Worm (Caenorhabditis elegans) whole organism, L4 larva: ENCODE measurements around the gene T02C1.2.
A peak's percentile ranks its signal among the peaks of the same experiment; 100 is the strongest.

Experiments used
- F44E2.7 ChIP-seq: fragments of 200-800 bp; sonication (Bioruptor generic); IDR thresholded peaks from 2 replicates; pipeline ENCODE4 v2.1.2; 2022; ENCODE audit warnings: missing genetic modification characterization, missing compliant biosample characterization
- F49E8.2 ChIP-seq: sonication (generic microtip); optimal IDR thresholded peaks from 2 replicates; lab custom pipeline; 2016; ENCODE audit warnings: missing compliant biosample characterization, mild to moderate bottlenecking, missing genetic modification characterization, borderline replicate concordance
- T26A8.4 ChIP-seq: fragments of 200-800 bp; sonication (Bioruptor generic); IDR thresholded peaks from 2 replicates; pipeline ENCODE4 v1.3.6; 2022; ENCODE audit warnings: missing genetic modification characterization, missing compliant biosample characterization
- ZK337.2 ChIP-seq: fragments of 200-800 bp; sonication (Bioruptor generic); IDR thresholded peaks from 2 replicates; pipeline ENCODE4 v1.3.6; 2022; ENCODE audit warnings: missing genetic modification reagents, missing genetic modification characterization, missing compliant biosample characterization
- aha-1 ChIP-seq: fragments of 150-350 bp; peaks from one replicate; lab custom pipeline; 2014; ENCODE audit warnings: missing biosample characterization, missing genetic modification characterization
- ama-1 ChIP-seq: fragments of 150-350 bp; optimal IDR thresholded peaks from 2 replicates; lab custom pipeline; 2014; ENCODE audit warnings: inconsistent platforms, mixed read lengths
- arid-1 ChIP-seq: fragments of 200-800 bp; sonication (Bioruptor generic); conservative IDR thresholded peaks from 2 replicates; pipeline ENCODE4 v1.3.6; 2022; ENCODE audit warnings: missing genetic modification reagents, missing genetic modification characterization, missing compliant biosample characterization
- ces-1 ChIP-seq: fragments of 150-350 bp; sonication (generic microtip); optimal IDR thresholded peaks from 4 replicates; lab custom pipeline; 2014; ENCODE audit warnings: missing biosample characterization, missing genetic modification reagents, missing genetic modification characterization
- cey-2 ChIP-seq: sonication (generic microtip); optimal IDR thresholded peaks from 3 replicates; lab custom pipeline; 2017; ENCODE audit warnings: missing genetic modification characterization, mild to moderate bottlenecking, missing compliant biosample characterization, antibody characterized with exemption, borderline replicate concordance; ENCODE audit not compliant: insufficient read depth
- ctbp-1 ChIP-seq: fragments of 200-800 bp; sonication (Bioruptor generic); IDR thresholded peaks from 2 replicates; pipeline ENCODE4 v1.3.6; 2022; ENCODE audit warnings: missing genetic modification reagents, missing genetic modification characterization, missing compliant biosample characterization
- daf-16 ChIP-seq, 3 experiments: sonication (generic microtip); optimal IDR thresholded peaks; 2 replicates each; lab custom pipeline; 2016 to 2017; ENCODE audit warnings: missing genetic modification characterization in 3 of 3, missing genetic modification reagents in 3 of 3, mild to moderate bottlenecking in 2 of 3, missing compliant biosample characterization in 2 of 3, missing biosample characterization in 1 of 3, moderate library complexity in 1 of 3
- daf-8 ChIP-seq: fragments of 200-800 bp; sonication (Bioruptor generic); IDR thresholded peaks from 2 replicates; pipeline ENCODE4 v1.3.6; 2022; ENCODE audit warnings: missing genetic modification characterization, missing compliant biosample characterization
- dmd-8 ChIP-seq: fragments of 200-800 bp; sonication (Bioruptor generic); IDR thresholded peaks from 2 replicates; pipeline ENCODE4 v1.3.6; 2022; ENCODE audit warnings: missing genetic modification characterization, missing compliant biosample characterization
- dpl-1 ChIP-seq: fragments of 150-350 bp; optimal IDR thresholded peaks from 2 replicates; lab custom pipeline; 2014; ENCODE audit warnings: missing biosample characterization, missing genetic modification reagents, missing genetic modification characterization
- duxl-1 ChIP-seq: sonication (generic microtip); optimal IDR thresholded peaks from 2 replicates; lab custom pipeline; 2016; ENCODE audit warnings: mild to moderate bottlenecking, missing genetic modification characterization, moderate library complexity, missing compliant biosample characterization; ENCODE audit not compliant: poor library complexity
- dve-1 ChIP-seq: sonication (generic microtip); optimal IDR thresholded peaks from 2 replicates; lab custom pipeline; 2017; ENCODE audit warnings: antibody characterized with exemption, mild to moderate bottlenecking, missing genetic modification characterization, missing compliant biosample characterization; ENCODE audit not compliant: insufficient read depth
- egl-43 ChIP-seq: fragments of 200-800 bp; sonication (Bioruptor generic); IDR thresholded peaks from 2 replicates; pipeline ENCODE4 v1.3.6; 2022; ENCODE audit warnings: missing genetic modification reagents, missing genetic modification characterization, missing compliant biosample characterization
- hlh-11 ChIP-seq: fragments of 200-800 bp; sonication (Bioruptor generic); optimal IDR thresholded peaks from 2 replicates; lab custom pipeline; 2018; ENCODE audit warnings: mild to moderate bottlenecking, missing genetic modification characterization, missing compliant biosample characterization
- hlh-30 ChIP-seq: sonication (generic microtip); optimal IDR thresholded peaks from 2 replicates; lab custom pipeline; 2017; ENCODE audit warnings: antibody characterized with exemption, mild to moderate bottlenecking, missing genetic modification characterization, missing compliant biosample characterization; ENCODE audit not compliant: insufficient read depth
- hmg-1.1 ChIP-seq: fragments of 200-800 bp; sonication (Bioruptor generic); IDR thresholded peaks from 2 replicates; pipeline ENCODE4 v1.3.6; 2022; ENCODE audit warnings: missing genetic modification reagents, missing genetic modification characterization, missing compliant biosample characterization
- jun-1 ChIP-seq: fragments of 150-350 bp; optimal IDR thresholded peaks from 2 replicates; lab custom pipeline; 2014; ENCODE audit warnings: missing biosample characterization, missing genetic modification reagents, missing genetic modification characterization
- lin-15B ChIP-seq: fragments of 150-350 bp; sonication (generic microtip); optimal IDR thresholded peaks from 3 replicates; lab custom pipeline; 2014; ENCODE audit warnings: missing biosample characterization, missing genetic modification characterization
- lin-38 ChIP-seq: fragments of 200-800 bp; sonication (Bioruptor generic); IDR thresholded peaks from 2 replicates; pipeline ENCODE4 v1.3.6; 2022; ENCODE audit warnings: missing genetic modification reagents, missing genetic modification characterization, missing compliant biosample characterization
- lsy-2 ChIP-seq, 2 experiments: fragments of 150-350 bp in 1 of 2; sonication (generic microtip) in 1 of 2; optimal IDR thresholded peaks; 2 replicates each; lab custom pipeline; 2014 to 2017; ENCODE audit warnings: missing biosample characterization in 2 of 2, missing genetic modification characterization in 2 of 2
- mep-1 ChIP-seq: fragments of 150-350 bp; sonication (generic microtip); optimal IDR thresholded peaks from 3 replicates; lab custom pipeline; 2014; ENCODE audit warnings: missing biosample characterization, missing genetic modification characterization
- mes-2 ChIP-seq: sonication (generic microtip); optimal IDR thresholded peaks from 2 replicates; lab custom pipeline; 2016; ENCODE audit warnings: missing genotype, mild to moderate bottlenecking, missing genetic modification characterization, missing compliant biosample characterization; ENCODE audit not compliant: poor library complexity, severe bottlenecking
- nhr-6 ChIP-seq: fragments of 150-350 bp; optimal IDR thresholded peaks from 2 replicates; lab custom pipeline; 2014; ENCODE audit warnings: missing biosample characterization, missing genetic modification characterization
- pha-4 ChIP-seq, 2 experiments: fragments of 150-350 bp in 1 of 2; fragments of 200-800 bp in 1 of 2; sonication (Bioruptor generic) in 1 of 2; IDR thresholded peaks in 1 of 2; optimal IDR thresholded peaks in 1 of 2; 2 replicates each; pipeline versions ENCODE4 v1.3.6 to Lab custom; 2014 to 2022; ENCODE audit warnings: missing genetic modification characterization in 2 of 2, missing genetic modification reagents in 2 of 2, missing biosample characterization in 1 of 2, missing compliant biosample characterization in 1 of 2
- pqm-1 ChIP-seq: sonication (generic microtip); optimal IDR thresholded peaks from 2 replicates; lab custom pipeline; 2017; ENCODE audit warnings: missing biosample characterization, missing genetic modification characterization
- set-16 ChIP-seq: fragments of 200-800 bp; sonication (Bioruptor generic); IDR thresholded peaks from 2 replicates; pipeline ENCODE4 v1.3.6; 2022; ENCODE audit warnings: missing genetic modification reagents, missing genetic modification characterization, missing compliant biosample characterization
- skn-1 ChIP-seq: fragments of 150-350 bp; optimal IDR thresholded peaks from 2 replicates; lab custom pipeline; 2014; ENCODE audit warnings: missing biosample characterization, missing genetic modification characterization
- snpc-4 ChIP-seq: fragments of 150-350 bp; optimal IDR thresholded peaks from 2 replicates; lab custom pipeline; 2014; ENCODE audit warnings: missing biosample characterization, missing genetic modification characterization
- spr-1 ChIP-seq: sonication (generic microtip); optimal IDR thresholded peaks from 2 replicates; lab custom pipeline; 2016; ENCODE audit warnings: mild to moderate bottlenecking, missing genetic modification characterization, missing compliant biosample characterization
- unc-130 ChIP-seq: sonication (generic microtip); optimal IDR thresholded peaks from 2 replicates; lab custom pipeline; 2016; ENCODE audit warnings: missing genetic modification reagents, missing genetic modification characterization, missing compliant biosample characterization
- unc-39 ChIP-seq: sonication (generic microtip); optimal IDR thresholded peaks from 2 replicates; lab custom pipeline; 2017; ENCODE audit warnings: missing biosample characterization, missing genetic modification characterization
- unc-62 ChIP-seq, 3 experiments: fragments of 150-350 bp in 1 of 3; sonication (generic microtip); optimal IDR thresholded peaks in 2 of 3; peaks in 1 of 3; 1 replicate in 1 of 3; 2 replicates in 2 of 3; lab custom pipeline; 2014 to 2017; ENCODE audit warnings: missing biosample characterization in 3 of 3, missing genetic modification characterization in 3 of 3, missing genetic modification reagents in 3 of 3, missing genotype in 1 of 3
- vab-7 ChIP-seq: fragments of 200-800 bp; sonication (Bioruptor generic); IDR thresholded peaks from 2 replicates; pipeline ENCODE4 v1.3.6; 2022; ENCODE audit warnings: missing genetic modification reagents, missing genetic modification characterization, missing compliant biosample characterization
- zag-1 ChIP-seq: fragments of 150-350 bp; optimal IDR thresholded peaks from 2 replicates; lab custom pipeline; 2014; ENCODE audit warnings: missing biosample characterization, missing genetic modification characterization

Gene T02C1.2

DNA sequence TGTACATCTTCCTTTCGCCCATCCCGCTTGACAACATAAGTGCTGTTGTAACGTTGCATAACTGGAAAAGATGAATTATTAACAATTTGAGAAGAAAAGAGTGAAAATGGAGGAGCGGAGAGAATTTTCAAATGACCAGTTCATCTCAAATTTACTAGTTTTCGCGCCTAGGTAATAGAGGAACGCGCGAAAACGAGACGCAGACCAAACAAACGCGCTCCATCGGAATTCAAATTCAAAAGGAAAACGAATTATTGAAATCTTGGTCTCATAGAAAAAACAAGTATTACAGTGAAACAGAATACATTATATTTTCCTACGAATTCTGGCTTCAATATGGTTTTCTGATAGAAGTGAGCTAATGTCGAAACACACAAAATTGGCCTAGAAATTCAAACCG is 22.6 kb upstream of the T02C1.2 start:
- no peak for TF ChIP-seq vab-7 (GFP tag; lab: Robert Waterston, UW)
- TF ChIP-seq F44E2.7 = no peak
- no peak for TF ChIP-seq nhr-6
- TF ChIP-seq unc-130 = no peak
- TF ChIP-seq egl-43 (GFP tag; lab: Robert Waterston, UW) = no peak
- no peak for TF ChIP-seq unc-39
- peak; percentile 35 for TF ChIP-seq hlh-30 (tag; lab: Kevin White, UChicago)
- TF ChIP-seq jun-1 (tag; lab: Kevin White, UChicago) = no peak
- TF ChIP-seq ama-1 (lab: Kevin White, UChicago) = no peak
- TF ChIP-seq daf-16 (GFP tag; optimal IDR thresholded peaks at IDR 0.05; lab: Kevin White, UChicago) = no peak
- TF ChIP-seq daf-16 (tag; optimal IDR thresholded peaks at IDR 0.05; lab: Kevin White, UChicago) = peak; percentile 23
- TF ChIP-seq dpl-1 (GFP tag; lab: Kevin White, UChicago) = peak; percentile 87
- no peak for TF ChIP-seq skn-1 (tag; lab: Kevin White, UChicago)
- peak; percentile 41 for TF ChIP-seq mep-1
- peak; percentile 30 for TF ChIP-seq hlh-11 (tag; lab: Kevin White, UChicago)
- no peak for TF ChIP-seq cey-2
- no peak for TF ChIP-seq T26A8.4
- TF ChIP-seq set-16 (GFP tag; lab: Robert Waterston, UW) = no peak
- no peak for TF ChIP-seq snpc-4
- TF ChIP-seq lsy-2 (tag; optimal IDR thresholded peaks at IDR 0.05; lab: Kevin White, UChicago) = peak in 1 of 2 experiments; percentile 66
- no peak for TF ChIP-seq duxl-1 (tag; lab: Kevin White, UChicago)
- no peak for TF ChIP-seq dmd-8
- TF ChIP-seq ctbp-1 (GFP tag; lab: Robert Waterston, UW) = no peak
- no peak for TF ChIP-seq ZK337.2 (GFP tag; lab: Robert Waterston, UW)
- peak in 1 of 2 experiments; percentile 41 for TF ChIP-seq unc-62 (GFP tag; optimal IDR thresholded peaks at IDR 0.05 in 1 of 2; lab: Kevin White, UChicago)
- TF ChIP-seq unc-62 (tag; optimal IDR thresholded peaks at IDR 0.05; lab: Kevin White, UChicago) = no peak
- TF ChIP-seq dve-1 = peak; percentile 4
- TF ChIP-seq lin-15B (tag; lab: Kevin White, UChicago) = no peak
- no peak for TF ChIP-seq pqm-1 (tag; lab: Kevin White, UChicago)
- peak; percentile 76 for TF ChIP-seq lin-38
- no peak for TF ChIP-seq daf-8
- TF ChIP-seq zag-1 (tag; lab: Kevin White, UChicago) = no peak
- peak; percentile 39 for TF ChIP-seq mes-2 (tag; lab: Kevin White, UChicago)
- no peak for TF ChIP-seq arid-1 (GFP tag; lab: Robert Waterston, UW)
- TF ChIP-seq pha-4 (GFP tag; IDR thresholded peaks at IDR 0.05; lab: Robert Waterston, UW) = no peak
- no peak for TF ChIP-seq pha-4 (tag; optimal IDR thresholded peaks at IDR 0.05; lab: Kevin White, UChicago)
- no peak for TF ChIP-seq ces-1
- TF ChIP-seq spr-1 (tag; lab: Kevin White, UChicago) = no peak

DNA sequence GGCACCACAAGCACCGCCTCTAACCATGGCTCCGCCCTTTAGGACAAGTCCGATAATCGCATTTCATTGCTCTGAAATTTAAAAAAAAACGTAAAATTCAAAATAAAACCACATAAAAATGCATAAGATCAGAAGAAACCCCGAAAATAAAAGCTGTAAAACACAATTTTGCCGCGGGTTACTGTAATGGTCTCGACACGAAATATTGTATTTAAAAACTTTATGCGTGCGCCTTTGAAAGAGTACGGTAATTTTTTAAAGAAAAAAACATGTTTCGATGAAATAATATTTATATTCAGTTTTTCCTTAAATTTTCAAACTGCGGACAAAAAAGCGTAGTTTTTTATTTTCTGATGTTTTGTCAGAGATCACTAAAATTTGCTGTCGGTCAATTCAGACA is 22.1 kb upstream of the T02C1.2 start, which contains the start of gene rnr-1:
TSS of gene rnr-1 (minus strand) at position 77 of the 400 bp plus-strand sequence.
- TF ChIP-seq hmg-1.1 (GFP tag; lab: Robert Waterston, UW) (no peak), hlh-30 (tag; lab: Kevin White, UChicago) (no peak), F49E8.2 (tag; lab: Kevin White, UChicago) (peak; percentile 39), aha-1 (tag; lab: Kevin White, UChicago) (peak; percentile 59), lsy-2 (tag; optimal IDR thresholded peaks at IDR 0.05; lab: Kevin White, UChicago) (peak in 1 of 2 experiments; percentile 59), lin-38 (peak; percentile 45; the same call in 1 of the 2 replicates), dpl-1 (GFP tag; lab: Kevin White, UChicago) (no peak)
